Fruit fly (Drosophila melanogaster) whole organism, embryonic: ENCODE results near the gene Nulp1.

ENCODE experiments used
- CG17359 ChIP-seq: fragments of 200-800 bp; sonication (Bioruptor generic); optimal IDR thresholded peaks from 3 replicates; lab custom pipeline; 2018; ENCODE audit warnings: missing biosample characterization, mild to moderate bottlenecking, missing genetic modification characterization, moderate library complexity
- CG6175 ChIP-seq: fragments of 200-800 bp; sonication (Bioruptor generic); IDR thresholded peaks from 3 replicates; pipeline ENCODE4 v1.3.6; 2022; ENCODE audit warnings: missing biosample characterization, missing genetic modification characterization
- CG6272 ChIP-seq: fragments of 200-800 bp; sonication (Bioruptor generic); IDR thresholded peaks from 2 replicates; pipeline ENCODE4 v1.3.6; 2022; ENCODE audit warnings: missing biosample characterization, missing genetic modification characterization
- CG8388 ChIP-seq: fragments of 200-800 bp; sonication (Bioruptor generic); optimal IDR thresholded peaks from 2 replicates; lab custom pipeline; 2019; ENCODE audit warnings: missing biosample characterization, mild to moderate bottlenecking, missing genetic modification characterization, moderate library complexity
- CTCF ChIP-seq: fragments of 200-800 bp; sonication (Bioruptor generic); optimal IDR thresholded peaks from 2 replicates; lab custom pipeline; 2017; ENCODE audit warnings: missing biosample characterization, mild to moderate bottlenecking, missing genetic modification characterization, moderate library complexity
- Dip2 ChIP-seq: fragments of 200-800 bp; sonication (Bioruptor generic); IDR thresholded peaks from 2 replicates; pipeline ENCODE4 v1.3.6; 2022; ENCODE audit warnings: missing biosample characterization, missing genetic modification characterization
- Side ChIP-seq: fragments of 200-800 bp; sonication (Bioruptor generic); optimal IDR thresholded peaks from 2 replicates; lab custom pipeline; 2016; ENCODE audit warnings: missing biosample characterization, missing genetic modification characterization
- abd-A ChIP-seq: fragments of 200-800 bp; sonication (Bioruptor generic); optimal IDR thresholded peaks from 3 replicates; lab custom pipeline; 2019; ENCODE audit warnings: missing biosample characterization, mild to moderate bottlenecking, missing genetic modification characterization, moderate library complexity
- ato ChIP-seq: fragments of 200-800 bp; sonication (Bioruptor generic); IDR thresholded peaks from 2 replicates; pipeline ENCODE4 v1.3.6; 2022; ENCODE audit warnings: missing biosample characterization, missing genetic modification characterization; ENCODE audit not compliant: partially characterized antibody
- az2 ChIP-seq: fragments of 200-800 bp; sonication (Bioruptor generic); optimal IDR thresholded peaks from 3 replicates; lab custom pipeline; 2016; ENCODE audit warnings: missing biosample characterization, missing genetic modification characterization
- br ChIP-seq: fragments of >200 bp; optimal IDR thresholded peaks from 2 replicates; lab custom pipeline; 2017
- salm ChIP-seq: fragments of 200-800 bp; sonication (Bioruptor generic); optimal IDR thresholded peaks from 2 replicates; lab custom pipeline; 2018; ENCODE audit warnings: missing biosample characterization, mild to moderate bottlenecking, missing genetic modification characterization
- sens ChIP-seq: fragments of 200-800 bp; sonication (Bioruptor generic); peaks from one replicate; lab custom pipeline; 2016; ENCODE audit warnings: missing biosample characterization, missing genetic modification characterization

dm6 chr3L:8079598-8079997 lies 30.6 kb upstream of the Nulp1 start:
- TF ChIP-seq sens (GFP tag; lab: Kevin White, UChicago) (no peak), salm (no peak), ato (no peak), Dip2 (no peak), Side (GFP tag; lab: Kevin White, UChicago) (no peak), CG17359 (tag; lab: Kevin White, UChicago) (no peak), az2 (GFP tag; lab: Kevin White, UChicago) (no peak), CG6175 (GFP tag; lab: Robert Waterston, UW) (no peak), CG6272 (no peak), CTCF (GFP tag; lab: Kevin White, UChicago) (no peak), CG8388 (GFP tag; lab: Kevin White, UChicago) (no peak), br (lab: Kevin White, UChicago) (no peak), abd-A (no peak)
